Worm (Caenorhabditis elegans): ENCODE data around the gene sulp-4.

Gene sulp-4

ce11 chrV:11861880-11862544 lies 13.1 kb upstream of the sulp-4 start:
- TF ChIP-seq ceh-8 (GFP tag; optimal IDR thresholded peaks at IDR 0.05) = peak; percentile 63
- TF ChIP-seq fos-1 (tag; optimal IDR thresholded peaks at IDR 0.05) = peak; percentile 10
- no peak for TF ChIP-seq fkh-4 (tag; optimal IDR thresholded peaks at IDR 0.05; ENCODE audit: borderline replicate concordance)
- peak; percentile 36 for TF ChIP-seq fkh-8 (tag; optimal IDR thresholded peaks at IDR 0.05)
- peak; percentile 13 for TF ChIP-seq lin-14 (GFP tag; optimal IDR thresholded peaks at IDR 0.05)
- peak; percentile 31 for TF ChIP-seq nhr-71 (tag; optimal IDR thresholded peaks at IDR 0.05)
- TF ChIP-seq ceh-88 (GFP tag; IDR thresholded peaks at IDR 0.05) = no peak
- TF ChIP-seq irx-1 (tag; optimal IDR thresholded peaks at IDR 0.05) = no peak

- TF ChIP-seq fos-1 (tag; optimal IDR thresholded peaks at IDR 0.05) (no peak), efl-1 (optimal IDR thresholded peaks at IDR 0.05) (no peak), efl-1 (GFP tag; optimal IDR thresholded peaks at IDR 0.05 in 1 of 2) (peak in 1 of 2 experiments; percentile 3)
Observed at ce11 chrV:11862817-11863216, 12.3 kb upstream of the sulp-4 start, which contains the start of gene R13H4.6. R13H4.6 (plus strand) TSS chrV:11863117.

ce11 chrV:11868142-11868541 lies 7.0 kb upstream of the sulp-4 start, which contains the start of gene R13H4.7:
R13H4.7 (minus strand) TSS chrV:11868242.
- no peak for TF ChIP-seq unc-130 (tag; optimal IDR thresholded peaks at IDR 0.05)
- no peak for TF ChIP-seq rnt-1 (tag; optimal IDR thresholded peaks at IDR 0.05)
- TF ChIP-seq ceh-90 (tag; optimal IDR thresholded peaks at IDR 0.05) = no peak

- TF ChIP-seq lsy-2 (tag; optimal IDR thresholded peaks at IDR 0.05) (no peak), ama-1 (optimal IDR thresholded peaks at IDR 0.05) (no peak), irx-1 (tag; optimal IDR thresholded peaks at IDR 0.05) (no peak), C34B4.2 (tag; optimal IDR thresholded peaks at IDR 0.05) (no peak), lin-39 (tag; optimal IDR thresholded peaks at IDR 0.05) (no peak), lir-3 (tag; optimal IDR thresholded peaks at IDR 0.05; ENCODE audit: poor library complexity) (no peak), pax-3 (tag; optimal IDR thresholded peaks at IDR 0.05) (no peak), alr-1 (tag; optimal IDR thresholded peaks at IDR 0.05; ENCODE audit: borderline replicate concordance) (no peak), dpl-1 (GFP tag; optimal IDR thresholded peaks at IDR 0.05) (no peak), nhr-19 (GFP tag; conservative IDR thresholded peaks at IDR 0.05) (no peak), hpl-2 (GFP tag; optimal IDR thresholded peaks at IDR 0.05) (no peak), aha-1 (tag; optimal IDR thresholded peaks at IDR 0.05) (no peak), fkh-8 (tag; optimal IDR thresholded peaks at IDR 0.05) (no peak), lin-14 (GFP tag; optimal IDR thresholded peaks at IDR 0.05) (no peak), unc-62 (GFP tag; optimal IDR thresholded peaks at IDR 0.05) (no peak), nhr-47 (tag; optimal IDR thresholded peaks at IDR 0.05) (no peak), fkh-10 (GFP tag; optimal IDR thresholded peaks at IDR 0.05) (no peak), sptf-1 (tag; optimal IDR thresholded peaks at IDR 0.05) (no peak)
Observed at ce11 chrV:11876657-11877056, 1.5 kb downstream of the sulp-4 start.

ce11 chrV:11879732-11880131 lies 4.6 kb downstream of the sulp-4 start, which contains the start of gene sulp-5:
sulp-5 (plus strand) TSS chrV:11880032.
- peak; percentile 41 for TF ChIP-seq nhr-85 (tag)
- no peak for TF ChIP-seq alr-1 (tag; optimal IDR thresholded peaks at IDR 0.05; ENCODE audit: borderline replicate concordance)

- no peak for TF ChIP-seq dsc-1 (tag; optimal IDR thresholded peaks at IDR 0.05)
- no peak for TF ChIP-seq egl-27 (tag; optimal IDR thresholded peaks at IDR 0.05)
- TF ChIP-seq irx-1 (tag; optimal IDR thresholded peaks at IDR 0.05) = no peak
- TF ChIP-seq lin-39 (tag; optimal IDR thresholded peaks at IDR 0.05) = no peak
- TF ChIP-seq unc-62 (GFP tag; optimal IDR thresholded peaks at IDR 0.05) = no peak
- no peak for TF ChIP-seq mef-2 (tag; optimal IDR thresholded peaks at IDR 0.05)
- TF ChIP-seq sup-37 (GFP tag; optimal IDR thresholded peaks at IDR 0.05) = no peak
- no peak for TF ChIP-seq nhr-84 (tag; optimal IDR thresholded peaks at IDR 0.05)
- TF ChIP-seq grh-1 (GFP tag; IDR thresholded peaks at IDR 0.05) = 0 out of 2 replicates have a peak, but pooled peaks have one; percentile 29
- TF ChIP-seq ama-1 (optimal IDR thresholded peaks at IDR 0.05) = no peak
- TF ChIP-seq aly-2 (tag; optimal IDR thresholded peaks at IDR 0.05) = no peak
- TF ChIP-seq elt-2 (tag; optimal IDR thresholded peaks at IDR 0.05) = no peak
- no peak for TF ChIP-seq C04F5.9 (tag; optimal IDR thresholded peaks at IDR 0.05)
- TF ChIP-seq elt-3 (tag; optimal IDR thresholded peaks at IDR 0.05) = peak in 2 of 6 experiments; percentile 22 to 36
- TF ChIP-seq xbp-1 (tag; optimal IDR thresholded peaks at IDR 0.05) = no peak
- no peak for TF ChIP-seq aha-1 (tag; optimal IDR thresholded peaks at IDR 0.05)
- peak in 1 of 2 experiments; percentile 15 for TF ChIP-seq lsy-2 (tag; optimal IDR thresholded peaks at IDR 0.05)
- TF ChIP-seq pqm-1 (tag; optimal IDR thresholded peaks at IDR 0.05) = no peak
- no peak for TF ChIP-seq nhr-12 (tag; optimal IDR thresholded peaks at IDR 0.05)
- TF ChIP-seq rnt-1 (tag; optimal IDR thresholded peaks at IDR 0.05) = no peak
- TF ChIP-seq lin-14 (GFP tag; optimal IDR thresholded peaks at IDR 0.05) = peak; percentile 49
Observed at ce11 chrV:11883215-11883614, 8.1 kb downstream of the sulp-4 start.

Data from whole organism, L1 larva.